Fruit fly (Drosophila melanogaster) whole organism, prepupa: Measurements from ENCODE around the gene Spn28F.

ENCODE experiments used
- CG1621 ChIP-seq: fragments of 200-800 bp; sonication (Bioruptor generic); optimal IDR thresholded peaks from 3 replicates; lab custom pipeline; 2018; ENCODE audit warnings: missing biosample characterization, mild to moderate bottlenecking, missing genetic modification characterization
- CG16779 ChIP-seq: fragments of 200-800 bp; sonication (Bioruptor generic); optimal IDR thresholded peaks from 3 replicates; lab custom pipeline; 2017; ENCODE audit warnings: missing biosample characterization, mild to moderate bottlenecking, missing genetic modification characterization
- CG6808 ChIP-seq: fragments of 200-800 bp; sonication (Bioruptor generic); optimal IDR thresholded peaks from 3 replicates; lab custom pipeline; 2017; ENCODE audit warnings: missing biosample characterization, missing genetic modification characterization, mild to moderate bottlenecking, moderate library complexity, missing genetic modification reagents
- CG8632 ChIP-seq: fragments of 200-800 bp; sonication (Bioruptor generic); optimal IDR thresholded peaks from 3 replicates; lab custom pipeline; 2016; ENCODE audit warnings: missing biosample characterization, missing genetic modification characterization
- Gug ChIP-seq: fragments of 200-800 bp; sonication (Bioruptor generic); IDR thresholded peaks from 2 replicates; pipeline ENCODE4 v1.3.6; 2022; ENCODE audit warnings: missing biosample characterization, missing genetic modification characterization
- Hr4 ChIP-seq: fragments of 200-800 bp; sonication (Bioruptor generic); optimal IDR thresholded peaks from 3 replicates; lab custom pipeline; 2016; ENCODE audit warnings: missing biosample characterization, missing genetic modification characterization
- Sox102F ChIP-seq: fragments of 200-800 bp; sonication (Bioruptor generic); optimal IDR thresholded peaks from 2 replicates; lab custom pipeline; 2016; ENCODE audit warnings: missing biosample characterization, mild to moderate bottlenecking, missing genetic modification characterization
- Sox14 ChIP-seq: fragments of 200-800 bp; sonication (Bioruptor generic); optimal IDR thresholded peaks from 3 replicates; lab custom pipeline; 2016; ENCODE audit warnings: missing biosample characterization, missing genetic modification characterization
- fd85E ChIP-seq: fragments of 200-800 bp; sonication (Bioruptor generic); optimal IDR thresholded peaks from 3 replicates; lab custom pipeline; 2016; ENCODE audit warnings: missing biosample characterization, missing genetic modification characterization
- spab ChIP-seq: fragments of 200-800 bp; sonication (Bioruptor generic); optimal IDR thresholded peaks from 2 replicates; lab custom pipeline; 2017; ENCODE audit warnings: missing biosample characterization, mild to moderate bottlenecking, missing genetic modification characterization, missing genetic modification reagents
- topi ChIP-seq: fragments of 200-800 bp; sonication (Bioruptor generic); optimal IDR thresholded peaks from 3 replicates; lab custom pipeline; 2016; ENCODE audit warnings: missing biosample characterization, missing genetic modification characterization

dm6 chr2L:8289352-8290091 is 47.9 kb upstream of the Spn28F start:
- TF ChIP-seq Gug (GFP tag; lab: Robert Waterston, UW): no peak
- TF ChIP-seq Sox14 (GFP tag; lab: Kevin White, UChicago): no peak
- no peak for TF ChIP-seq topi
- TF ChIP-seq spab (GFP tag; lab: Kevin White, UChicago): no peak
- no peak for TF ChIP-seq CG16779 (tag; lab: Kevin White, UChicago)
- TF ChIP-seq CG6808: no peak
- TF ChIP-seq CG1621 (tag; lab: Kevin White, UChicago): no peak
- TF ChIP-seq CG8632 (GFP tag; lab: Kevin White, UChicago): no peak
- TF ChIP-seq Hr4 (GFP tag; lab: Kevin White, UChicago): no peak
- no peak for TF ChIP-seq fd85E
- no peak for TF ChIP-seq Sox102F (GFP tag; lab: Kevin White, UChicago)
